Fruit fly (Drosophila melanogaster): ENCODE measurements around the gene IP3K2.

The IP3K2 gene

DNA sequence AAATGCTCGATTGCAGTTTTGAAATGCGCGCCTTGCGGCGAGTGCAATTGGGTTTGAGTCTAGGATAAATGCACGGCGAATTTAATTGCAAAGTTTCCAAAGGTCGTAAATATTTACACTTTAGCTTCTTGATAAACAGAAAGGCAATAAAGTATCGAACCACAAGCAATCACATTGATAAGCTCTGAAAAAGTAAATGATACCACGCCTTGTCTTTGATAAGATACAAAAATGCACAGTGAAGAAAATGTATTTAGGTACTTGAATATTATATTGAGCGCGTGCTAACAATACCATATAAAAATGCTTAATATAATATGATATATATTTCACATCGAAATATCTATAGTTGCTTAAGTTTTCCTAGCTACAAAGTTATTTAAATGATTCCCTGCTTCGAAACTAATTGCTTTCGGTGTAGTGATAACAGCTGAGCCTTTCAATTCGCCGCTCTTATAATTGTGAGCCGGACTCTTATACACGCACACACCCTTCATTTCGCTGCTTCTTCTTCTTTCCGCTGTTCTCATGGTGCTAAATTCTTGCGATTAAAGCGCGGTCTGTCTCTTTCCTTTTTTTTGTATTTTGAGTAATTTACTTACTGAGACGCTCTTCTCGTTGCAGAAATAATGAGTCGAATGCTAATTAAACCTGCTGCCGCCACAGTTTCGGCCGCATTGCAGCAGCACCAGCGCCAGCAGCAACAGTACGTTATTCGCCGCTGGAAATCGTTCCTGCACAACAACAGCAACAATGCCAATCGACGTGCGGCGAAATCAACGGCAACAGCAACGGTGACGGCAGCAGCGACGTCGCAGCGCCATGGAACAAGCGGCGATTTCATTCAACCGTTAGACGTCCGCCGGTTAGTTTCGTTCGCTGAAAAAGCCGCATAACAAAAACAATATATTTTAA is 70.1 kb downstream of the IP3K2 start (continued):
- TF ChIP-seq CG1792 (GFP tag; optimal IDR thresholded peaks at IDR 0.05) = peak; percentile 7
- peak; percentile 81; the same call in 2 of the 3 replicates for TF ChIP-seq otp (GFP tag; IDR thresholded peaks at IDR 0.05)
- peak; percentile 36 for TF ChIP-seq CG8290 (GFP tag; optimal IDR thresholded peaks at IDR 0.05)
- TF ChIP-seq CG8290 (tag; optimal IDR thresholded peaks at IDR 0.05) = peak in 1 of 2 experiments; percentile 63
- peak; percentile 84 for TF ChIP-seq CG17568 (GFP tag; optimal IDR thresholded peaks at IDR 0.05)
- TF ChIP-seq bab2 (GFP tag; optimal IDR thresholded peaks at IDR 0.05) = peak; percentile 36
- peak; percentile 23 for TF ChIP-seq Dip3 (GFP tag; optimal IDR thresholded peaks at IDR 0.05)
- TF ChIP-seq CG14860 (GFP tag; IDR thresholded peaks at IDR 0.05; ENCODE audit: partially characterized antibody) = no peak
- TF ChIP-seq crp (GFP tag; optimal IDR thresholded peaks at IDR 0.05) = peak in 1 of 2 experiments; percentile 76
- TF ChIP-seq croc (GFP tag; conservative IDR thresholded peaks at IDR 0.05) = peak; percentile 43; the same call in 1 of the 3 replicates
- peak; percentile 75 for TF ChIP-seq CG6854 (GFP tag; optimal IDR thresholded peaks at IDR 0.05)
- peak; percentile 79 for TF ChIP-seq salm (tag; optimal IDR thresholded peaks at IDR 0.05)
- TF ChIP-seq Sry-β (GFP tag; optimal IDR thresholded peaks at IDR 0.05) = peak; percentile 41
- TF ChIP-seq jigr1 (GFP tag; IDR thresholded peaks at IDR 0.05) = peak; percentile 44; the same call in 1 of the 3 replicates
- peak; percentile 39 for TF ChIP-seq CG15073 (GFP tag; optimal IDR thresholded peaks at IDR 0.05)
- TF ChIP-seq Doc3 (GFP tag; IDR thresholded peaks at IDR 0.05; ENCODE audit: partially characterized antibody) = no peak
- TF ChIP-seq CG32532 (GFP tag; IDR thresholded peaks at IDR 0.05) = peak; percentile 81
- peak; percentile 67; the same call in 1 of the 2 replicates for TF ChIP-seq CG5953 (GFP tag; IDR thresholded peaks at IDR 0.05)
- peak; percentile 86 for TF ChIP-seq Blimp-1 (GFP tag; optimal IDR thresholded peaks at IDR 0.05)
- peak; percentile 88 for TF ChIP-seq CG17829 (tag; optimal IDR thresholded peaks at IDR 0.05)
- TF ChIP-seq gsb-n (tag; optimal IDR thresholded peaks at IDR 0.05) = peak; percentile 83
- TF ChIP-seq stc (GFP tag; IDR thresholded peaks at IDR 0.05) = peak; percentile 81
- TF ChIP-seq CG18764 (GFP tag; optimal IDR thresholded peaks at IDR 0.05) = peak; percentile 72
- peak; percentile 61 for TF ChIP-seq CG16863 (GFP tag; optimal IDR thresholded peaks at IDR 0.05)
- no peak for TF ChIP-seq bbx (GFP tag; IDR thresholded peaks at IDR 0.05; ENCODE audit: partially characterized antibody)
- peak; percentile 29 for TF ChIP-seq Bteb2 (GFP tag; optimal IDR thresholded peaks at IDR 0.05)
- 0 out of 2 replicates have a peak, but pooled peaks have one; percentile 29 for TF ChIP-seq al (GFP tag; IDR thresholded peaks at IDR 0.05)
- peak; percentile 62 for TF ChIP-seq Spps (tag; optimal IDR thresholded peaks at IDR 0.05)
- TF ChIP-seq HLH4C (GFP tag; IDR thresholded peaks at IDR 0.05; ENCODE audit: partially characterized antibody) = no peak
- TF ChIP-seq ase (GFP tag; IDR thresholded peaks at IDR 0.05) = peak; percentile 65; the same call in 1 of the 3 replicates
- no peak for TF ChIP-seq sr (GFP tag; IDR thresholded peaks at IDR 0.05)
- no peak for TF ChIP-seq zen2 (GFP tag; IDR thresholded peaks at IDR 0.05; ENCODE audit: partially characterized antibody)
- TF ChIP-seq CG6791 (GFP tag; IDR thresholded peaks at IDR 0.05; ENCODE audit: partially characterized antibody) = no peak
- peak; percentile 78 for TF ChIP-seq Chrac-16 (GFP tag; optimal IDR thresholded peaks at IDR 0.05)
- TF ChIP-seq cas (GFP tag; IDR thresholded peaks at IDR 0.05) = 0 out of 2 replicates have a peak, but pooled peaks have one; percentile 51
- peak; percentile 96 for TF ChIP-seq CG17385 (GFP tag; optimal IDR thresholded peaks at IDR 0.05)
- peak; percentile 33 for TF ChIP-seq slp2 (GFP tag; optimal IDR thresholded peaks at IDR 0.05)
- TF ChIP-seq CG14667 (GFP tag; IDR thresholded peaks at IDR 0.05) = peak; percentile 71
- peak; percentile 80 for TF ChIP-seq Awh (GFP tag; IDR thresholded peaks at IDR 0.05)
- no peak for TF ChIP-seq hkb (optimal IDR thresholded peaks at IDR 0.05)
- peak; percentile 90 for TF ChIP-seq hkb (GFP tag; IDR thresholded peaks at IDR 0.05)
- no peak for TF ChIP-seq sima (GFP tag; optimal IDR thresholded peaks at IDR 0.05)
- TF ChIP-seq toy (GFP tag; IDR thresholded peaks at IDR 0.05) = no peak; the same call in 1 of the 2 replicates
- peak; percentile 53; the same call in 1 of the 3 replicates for TF ChIP-seq Optix (GFP tag; IDR thresholded peaks at IDR 0.05)
- TF ChIP-seq sisA (GFP tag; IDR thresholded peaks at IDR 0.05) = peak; percentile 84
- TF ChIP-seq lab (GFP tag; optimal IDR thresholded peaks at IDR 0.05) = peak; percentile 93
- peak; percentile 59 for TF ChIP-seq CG15514 (GFP tag; optimal IDR thresholded peaks at IDR 0.05)
- TF ChIP-seq CG2129 (GFP tag; IDR thresholded peaks at IDR 0.05; ENCODE audit: partially characterized antibody) = no peak

Data from whole organism, embryonic.